Worm (Caenorhabditis elegans) whole organism, young adult: ENCODE measurements around the gene dhs-21.

Experiments
- Y95B8A.8 ChIP-seq: fragments of 200-800 bp; sonication (Bioruptor generic); IDR thresholded peaks from 2 replicates; pipeline ENCODE4 v1.3.6; 2022; ENCODE audit warnings: missing genetic modification reagents, missing genetic modification characterization, missing compliant biosample characterization
- egl-44 ChIP-seq: fragments of 200-800 bp; sonication (Bioruptor generic); IDR thresholded peaks from 2 replicates; pipeline ENCODE4 v1.3.6; 2022; ENCODE audit warnings: missing genetic modification reagents, missing genetic modification characterization, missing compliant biosample characterization
- lin-54 ChIP-seq: fragments of 200-800 bp; sonication (Bioruptor generic); optimal IDR thresholded peaks from 2 replicates; lab custom pipeline; 2018; ENCODE audit warnings: mild to moderate bottlenecking, missing genetic modification characterization, missing compliant biosample characterization
- mel-28 ChIP-seq: sonication (generic microtip); optimal IDR thresholded peaks from 2 replicates; lab custom pipeline; 2016; ENCODE audit warnings: borderline replicate concordance, mild to moderate bottlenecking, missing genetic modification characterization, missing compliant biosample characterization
- pbrm-1 ChIP-seq: fragments of 200-800 bp; sonication (Bioruptor generic); IDR thresholded peaks from 2 replicates; pipeline ENCODE4 v1.3.6; 2022; ENCODE audit warnings: missing genetic modification reagents, missing genetic modification characterization, missing compliant biosample characterization
- snpc-4 ChIP-seq, 5 experiments: fragments of 150-350 bp in 1 of 5; sonication (generic microtip) in 4 of 5; optimal IDR thresholded peaks; 2 replicates each; lab custom pipeline; 2014 to 2018; ENCODE audit warnings: missing genetic modification characterization in 5 of 5, missing biosample characterization in 3 of 5, antibody characterized with exemption in 2 of 5, mild to moderate bottlenecking in 2 of 5, missing compliant biosample characterization in 2 of 5, missing genotype in 2 of 5, moderate library complexity in 2 of 5, missing genetic modification reagents in 1 of 5
- unc-62 ChIP-seq: fragments of 150-350 bp; optimal IDR thresholded peaks from 2 replicates; lab custom pipeline; 2014; ENCODE audit warnings: missing biosample characterization, missing genetic modification reagents, missing genetic modification characterization

ce11 chrV:12683205-12683604 lies 50.2 kb downstream of the dhs-21 start:
- TF ChIP-seq lin-54 (GFP tag; lab: Kevin White, UChicago) (no peak), snpc-4 (GFP tag; optimal IDR thresholded peaks at IDR 0.05; lab: Kevin White, UChicago) (no peak), snpc-4 (tag; optimal IDR thresholded peaks at IDR 0.05; lab: Kevin White, UChicago) (peak in 1 of 4 experiments; percentile 19), Y95B8A.8 (no peak), unc-62 (GFP tag; lab: Kevin White, UChicago) (no peak), pbrm-1 (GFP tag; lab: Robert Waterston, UW) (no peak), mel-28 (tag; lab: Kevin White, UChicago) (no peak), egl-44 (GFP tag; lab: Robert Waterston, UW) (no peak)
